Fruit fly (Drosophila melanogaster): ENCODE measurements around the gene CG9500.

Gene CG9500

DNA sequence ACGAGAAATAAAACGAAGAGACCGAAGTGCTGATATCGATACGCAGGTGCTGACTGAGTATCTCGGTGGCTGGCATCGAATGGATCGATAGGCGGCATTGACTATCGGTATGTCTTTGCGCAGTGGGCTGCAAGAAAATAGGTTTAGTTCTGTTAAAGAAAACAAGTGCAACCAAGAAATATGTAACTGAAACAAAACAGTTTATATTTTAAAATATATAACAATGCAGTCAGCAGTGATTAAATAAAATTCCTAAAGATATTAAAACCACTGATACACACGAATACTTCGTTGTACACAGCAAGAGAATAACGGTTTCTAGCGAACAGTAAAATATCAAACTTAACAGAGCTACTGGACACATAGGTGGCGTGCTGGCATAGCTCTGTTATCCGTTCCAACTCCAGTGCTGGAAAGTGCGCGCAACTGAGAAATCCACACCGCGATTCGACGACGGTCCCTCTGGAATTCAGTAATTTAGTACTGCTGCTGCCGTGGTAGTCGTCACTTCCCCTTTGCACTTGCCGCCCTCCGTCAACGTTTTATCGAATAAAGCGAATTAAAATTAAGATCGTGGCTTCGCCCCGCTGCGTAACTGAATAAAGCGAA lies 19.6 kb downstream of the CG9500 start, which contains the start of the genes Pez and Cpr:
Gene Pez (minus strand): TSS at position 305 of the 609 bp plus-strand sequence.
Gene Cpr (plus strand): TSS at position 470 of the 609 bp plus-strand sequence.
- TF ChIP-seq Sp1 (GFP tag; optimal IDR thresholded peaks at IDR 0.05) (peak; percentile 9), tai (GFP tag; optimal IDR thresholded peaks at IDR 0.05) (no peak), CrebA (GFP tag; optimal IDR thresholded peaks at IDR 0.05; ENCODE audit: borderline replicate concordance) (no peak), pan (optimal IDR thresholded peaks at IDR 0.05) (no peak), br (GFP tag; optimal IDR thresholded peaks at IDR 0.05) (peak; percentile 44), Hnf4 (GFP tag; optimal IDR thresholded peaks at IDR 0.05) (no peak), HLH106 (tag; optimal IDR thresholded peaks at IDR 0.05) (no peak), usp (GFP tag; optimal IDR thresholded peaks at IDR 0.05) (no peak), CG32264 (GFP tag; optimal IDR thresholded peaks at IDR 0.05) (no peak), fru (GFP tag; optimal IDR thresholded peaks at IDR 0.05) (peak; percentile 85), sv (GFP tag; optimal IDR thresholded peaks at IDR 0.05) (peak; percentile 21), CG9705 (GFP tag; optimal IDR thresholded peaks at IDR 0.05) (no peak), Dfd (GFP tag; optimal IDR thresholded peaks at IDR 0.05) (no peak), Vsx2 (GFP tag; optimal IDR thresholded peaks at IDR 0.05; ENCODE audit: partially characterized antibody) (no peak), dsf (GFP tag; optimal IDR thresholded peaks at IDR 0.05; ENCODE audit: borderline replicate concordance) (no peak), brk (GFP tag; optimal IDR thresholded peaks at IDR 0.05) (no peak), sage (GFP tag; optimal IDR thresholded peaks at IDR 0.05) (peak; percentile 16), Mio (GFP tag; optimal IDR thresholded peaks at IDR 0.05) (no peak), lola (GFP tag; optimal IDR thresholded peaks at IDR 0.05) (no peak), N (GFP tag; optimal IDR thresholded peaks at IDR 0.05) (no peak), Hr83 (GFP tag; optimal IDR thresholded peaks at IDR 0.05; ENCODE audit: poor library complexity, severe bottlenecking) (peak; percentile 46), Hr78 (GFP tag; optimal IDR thresholded peaks at IDR 0.05) (no peak), ey (GFP tag; optimal IDR thresholded peaks at IDR 0.05) (peak; percentile 17), Abd-B (GFP tag; optimal IDR thresholded peaks at IDR 0.05) (no peak), h (GFP tag; optimal IDR thresholded peaks at IDR 0.05) (peak; percentile 66), dmrt93B (GFP tag; optimal IDR thresholded peaks at IDR 0.05) (no peak), GATAd (GFP tag; optimal IDR thresholded peaks at IDR 0.05) (no peak), Jra (GFP tag; optimal IDR thresholded peaks at IDR 0.05) (no peak), Rel (GFP tag; optimal IDR thresholded peaks at IDR 0.05) (no peak), Rel (tag; optimal IDR thresholded peaks at IDR 0.05) (peak; percentile 26)

DNA sequence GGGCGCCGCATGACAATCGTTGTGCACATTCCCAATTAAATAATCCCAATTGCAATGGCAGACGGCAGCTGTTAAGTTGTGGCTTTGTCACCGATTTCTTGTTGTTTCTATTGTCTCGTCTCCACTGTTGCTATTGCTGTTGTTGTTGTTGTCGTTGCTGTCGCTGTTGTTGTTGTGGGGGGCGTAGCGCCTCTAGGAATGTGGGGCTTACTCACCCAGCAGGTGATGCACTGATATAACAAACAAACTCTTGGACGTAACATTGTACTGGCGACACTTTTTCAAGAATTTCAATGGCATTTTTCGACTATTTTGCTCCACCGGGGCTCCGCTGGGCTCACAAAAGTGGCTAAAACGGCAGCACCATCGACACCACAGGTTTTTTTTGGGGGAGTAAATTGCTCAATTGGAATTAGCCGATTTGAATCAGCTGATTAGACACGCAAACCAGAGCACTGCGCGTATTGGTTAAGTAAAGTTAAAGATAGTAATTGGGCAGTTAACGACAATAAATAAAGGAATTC lies 20.2 kb downstream of the CG9500 start:
- TF ChIP-seq Vsx2 (GFP tag; optimal IDR thresholded peaks at IDR 0.05; ENCODE audit: partially characterized antibody) (no peak), woc (GFP tag; optimal IDR thresholded peaks at IDR 0.05) (no peak), dsf (GFP tag; optimal IDR thresholded peaks at IDR 0.05; ENCODE audit: borderline replicate concordance) (no peak), Myc (optimal IDR thresholded peaks at IDR 0.05) (peak; percentile 58), Abd-B (GFP tag; optimal IDR thresholded peaks at IDR 0.05) (no peak)

DNA sequence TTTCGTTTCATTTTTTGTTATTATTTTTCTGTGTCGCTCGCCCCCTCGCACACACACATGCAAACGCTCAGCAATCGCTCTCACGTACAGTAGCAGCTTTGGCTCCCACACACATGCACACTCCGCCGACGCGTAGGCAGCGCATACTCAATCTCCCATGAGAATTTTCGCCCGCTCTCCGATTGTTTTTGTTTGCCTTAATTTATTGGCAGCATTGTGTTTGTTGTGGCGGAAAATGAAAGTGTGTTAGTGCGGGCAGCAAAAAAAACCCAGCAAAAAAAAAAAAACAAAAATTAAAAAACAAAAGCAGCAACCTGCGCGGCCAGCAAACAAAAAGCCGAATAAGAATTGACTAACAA lies 33.8 kb downstream of the CG9500 start:
- TF ChIP-seq Abd-B (GFP tag; optimal IDR thresholded peaks at IDR 0.05) = peak; percentile 47
- peak; percentile 89 for TF ChIP-seq Sp1 (GFP tag; optimal IDR thresholded peaks at IDR 0.05)
- peak; percentile 31 for TF ChIP-seq CG9705 (GFP tag; optimal IDR thresholded peaks at IDR 0.05)
- no peak for TF ChIP-seq woc (GFP tag; optimal IDR thresholded peaks at IDR 0.05)
- peak; percentile 56 for TF ChIP-seq CG32264 (GFP tag; optimal IDR thresholded peaks at IDR 0.05)
- TF ChIP-seq jim (GFP tag; optimal IDR thresholded peaks at IDR 0.05) = peak; percentile 35
- no peak for TF ChIP-seq dsf (GFP tag; optimal IDR thresholded peaks at IDR 0.05; ENCODE audit: borderline replicate concordance)
- TF ChIP-seq OdsH (GFP tag; optimal IDR thresholded peaks at IDR 0.05) = peak; percentile 23
- no peak for TF ChIP-seq dmrt93B (GFP tag; optimal IDR thresholded peaks at IDR 0.05)
- TF ChIP-seq h (GFP tag; optimal IDR thresholded peaks at IDR 0.05) = peak; percentile 42
- peak; percentile 90 for TF ChIP-seq Rel (GFP tag; optimal IDR thresholded peaks at IDR 0.05)
- peak; percentile 69 for TF ChIP-seq Rel (tag; optimal IDR thresholded peaks at IDR 0.05)
- TF ChIP-seq Mio (GFP tag; optimal IDR thresholded peaks at IDR 0.05) = no peak
- TF ChIP-seq pan (optimal IDR thresholded peaks at IDR 0.05) = no peak
- TF ChIP-seq dl (GFP tag; optimal IDR thresholded peaks at IDR 0.05; ENCODE audit: insufficient read depth in 1 of 2, partially characterized antibody in 2 of 2) = peak in 1 of 2 experiments; percentile 36
- TF ChIP-seq sage (GFP tag; optimal IDR thresholded peaks at IDR 0.05) = peak; percentile 4
- peak; percentile 69 for TF ChIP-seq br (GFP tag; optimal IDR thresholded peaks at IDR 0.05)
- TF ChIP-seq Dif (GFP tag; optimal IDR thresholded peaks at IDR 0.05; ENCODE audit: partially characterized antibody) = peak; percentile 58
- TF ChIP-seq Hr83 (GFP tag; optimal IDR thresholded peaks at IDR 0.05; ENCODE audit: poor library complexity, severe bottlenecking) = peak; percentile 42
- TF ChIP-seq CrebA (GFP tag; optimal IDR thresholded peaks at IDR 0.05; ENCODE audit: borderline replicate concordance) = no peak
- no peak for TF ChIP-seq Hnf4 (GFP tag; optimal IDR thresholded peaks at IDR 0.05)
- peak in 1 of 2 experiments; percentile 81 for TF ChIP-seq foxo (GFP tag; optimal IDR thresholded peaks at IDR 0.05)
- no peak for TF ChIP-seq ey (GFP tag; optimal IDR thresholded peaks at IDR 0.05)
